Worm (Caenorhabditis elegans) whole organism, L2 larva: ENCODE measurements around the gene F14D7.14.

Experiments used
- C34F6.9 ChIP-seq: fragments of 150-350 bp; optimal IDR thresholded peaks from 2 replicates; lab custom pipeline; 2014; ENCODE audit warnings: missing biosample characterization, missing genetic modification characterization
- F13H6.1 ChIP-seq: sonication (generic microtip); optimal IDR thresholded peaks from 2 replicates; lab custom pipeline; 2016; ENCODE audit warnings: missing genetic modification characterization, missing compliant biosample characterization
- R02D3.7 ChIP-seq: fragments of 150-350 bp; optimal IDR thresholded peaks from 2 replicates; lab custom pipeline; 2014; ENCODE audit warnings: missing biosample characterization, missing genetic modification characterization
- Y55F3AM.14 ChIP-seq: fragments of 200-800 bp; sonication (Bioruptor generic); optimal IDR thresholded peaks from 2 replicates; lab custom pipeline; 2018; ENCODE audit warnings: mild to moderate bottlenecking, missing genetic modification characterization, missing compliant biosample characterization
- ZK546.5 ChIP-seq: sonication (generic microtip); optimal IDR thresholded peaks from 2 replicates; lab custom pipeline; 2017; ENCODE audit warnings: missing biosample characterization, missing genetic modification characterization
- aly-2 ChIP-seq: fragments of 150-350 bp; optimal IDR thresholded peaks from 2 replicates; lab custom pipeline; 2014; ENCODE audit warnings: missing biosample characterization, missing genetic modification characterization
- ama-1 ChIP-seq: fragments of 150-350 bp; optimal IDR thresholded peaks from 2 replicates; lab custom pipeline; 2018; ENCODE audit warnings: inconsistent platforms
- blmp-1 ChIP-seq: sonication (generic microtip); optimal IDR thresholded peaks from 2 replicates; lab custom pipeline; 2017; ENCODE audit warnings: missing genetic modification characterization, mild to moderate bottlenecking, missing compliant biosample characterization, antibody characterized with exemption, moderate library complexity; ENCODE audit not compliant: insufficient read depth
- crh-2 ChIP-seq: sonication (generic microtip); optimal IDR thresholded peaks from 2 replicates; lab custom pipeline; 2017; ENCODE audit warnings: missing biosample characterization, missing genetic modification characterization
- dmd-4 ChIP-seq: sonication (generic microtip); optimal IDR thresholded peaks from 2 replicates; lab custom pipeline; 2017; ENCODE audit warnings: missing biosample characterization, missing genetic modification characterization
- fos-1 ChIP-seq: fragments of 150-350 bp; optimal IDR thresholded peaks from 2 replicates; lab custom pipeline; 2014; ENCODE audit warnings: missing biosample characterization, missing genetic modification characterization
- gmeb-1 ChIP-seq: fragments of 150-350 bp; optimal IDR thresholded peaks from 2 replicates; lab custom pipeline; 2014; ENCODE audit warnings: missing biosample characterization, missing genetic modification characterization
- lin-13 ChIP-seq: fragments of 150-350 bp; optimal IDR thresholded peaks from 2 replicates; lab custom pipeline; 2014; ENCODE audit warnings: missing biosample characterization, missing genetic modification reagents, missing genetic modification characterization
- lin-39 ChIP-seq: fragments of 150-350 bp; optimal IDR thresholded peaks from 2 replicates; lab custom pipeline; 2014; ENCODE audit warnings: missing biosample characterization, missing genetic modification reagents, missing genetic modification characterization
- lsy-2 ChIP-seq, 2 experiments: fragments of 150-350 bp in 1 of 2; sonication (generic microtip) in 1 of 2; optimal IDR thresholded peaks; 2 replicates each; lab custom pipeline; 2014 to 2017; ENCODE audit warnings: missing biosample characterization in 2 of 2, missing genetic modification characterization in 2 of 2
- mab-5 ChIP-seq: fragments of 150-350 bp; optimal IDR thresholded peaks from 2 replicates; lab custom pipeline; 2014; ENCODE audit warnings: missing biosample characterization, missing genetic modification characterization
- mbf-1 ChIP-seq: sonication (generic microtip); optimal IDR thresholded peaks from 2 replicates; lab custom pipeline; 2017; ENCODE audit warnings: missing biosample characterization, missing genetic modification characterization
- nhr-10 ChIP-seq: sonication (generic microtip); optimal IDR thresholded peaks from 2 replicates; lab custom pipeline; 2017; ENCODE audit warnings: missing biosample characterization, missing genetic modification characterization
- nhr-11 ChIP-seq: fragments of 150-350 bp; optimal IDR thresholded peaks from 2 replicates; lab custom pipeline; 2014; ENCODE audit warnings: missing biosample characterization, missing genetic modification characterization
- nhr-12 ChIP-seq: fragments of 150-350 bp; optimal IDR thresholded peaks from 2 replicates; lab custom pipeline; 2014; ENCODE audit warnings: missing biosample characterization, missing genetic modification characterization
- nhr-129 ChIP-seq: fragments of 150-350 bp; optimal IDR thresholded peaks from 2 replicates; lab custom pipeline; 2014; ENCODE audit warnings: missing biosample characterization, missing genetic modification characterization
- nhr-21 ChIP-seq: fragments of 150-350 bp; optimal IDR thresholded peaks from 2 replicates; lab custom pipeline; 2014; ENCODE audit warnings: missing biosample characterization, missing genetic modification characterization
- nhr-23 ChIP-seq: fragments of 150-350 bp; optimal IDR thresholded peaks from 2 replicates; lab custom pipeline; 2014; ENCODE audit warnings: missing biosample characterization, missing genetic modification reagents, missing genetic modification characterization
- nhr-25 ChIP-seq: fragments of 150-350 bp; sonication (generic microtip); optimal IDR thresholded peaks from 3 replicates; lab custom pipeline; 2014; ENCODE audit warnings: missing biosample characterization, missing genetic modification characterization
- nhr-6 ChIP-seq: fragments of 150-350 bp; optimal IDR thresholded peaks from 2 replicates; lab custom pipeline; 2014; ENCODE audit warnings: missing biosample characterization, missing genetic modification characterization
- nhr-77 ChIP-seq: fragments of 150-350 bp; optimal IDR thresholded peaks from 2 replicates; lab custom pipeline; 2014; ENCODE audit warnings: missing biosample characterization, missing genetic modification characterization
- peb-1 ChIP-seq: fragments of 150-350 bp; optimal IDR thresholded peaks from 2 replicates; lab custom pipeline; 2014; ENCODE audit warnings: missing biosample characterization, missing genetic modification characterization
- sem-4 ChIP-seq: fragments of 150-350 bp; optimal IDR thresholded peaks from 2 replicates; lab custom pipeline; 2014; ENCODE audit warnings: missing biosample characterization, missing genetic modification reagents, missing genetic modification characterization
- skn-1 ChIP-seq: sonication (generic microtip); optimal IDR thresholded peaks from 2 replicates; lab custom pipeline; 2017; ENCODE audit warnings: missing biosample characterization, missing genetic modification characterization
- sma-3 ChIP-seq: sonication (generic microtip); optimal IDR thresholded peaks from 2 replicates; lab custom pipeline; 2016; ENCODE audit warnings: missing genetic modification reagents, missing genetic modification characterization, missing compliant biosample characterization
- sma-9 ChIP-seq, 2 experiments: fragments of 150-350 bp in 1 of 2; sonication (generic microtip) in 1 of 2; optimal IDR thresholded peaks; 2 replicates each; lab custom pipeline; 2014 to 2016; ENCODE audit warnings: missing genetic modification characterization in 2 of 2, mild to moderate bottlenecking in 1 of 2, missing biosample characterization in 1 of 2, missing compliant biosample characterization in 1 of 2, missing genetic modification reagents in 1 of 2, moderate library complexity in 1 of 2
- snpc-4 ChIP-seq: fragments of 150-350 bp; optimal IDR thresholded peaks from 2 replicates; lab custom pipeline; 2014; ENCODE audit warnings: missing biosample characterization, missing genetic modification characterization
- unc-55 ChIP-seq: fragments of 150-350 bp; sonication (generic microtip); optimal IDR thresholded peaks from 3 replicates; lab custom pipeline; 2014; ENCODE audit warnings: missing biosample characterization, missing genetic modification reagents, missing genetic modification characterization
- unc-62 ChIP-seq: fragments of 150-350 bp; optimal IDR thresholded peaks from 2 replicates; lab custom pipeline; 2014; ENCODE audit warnings: missing biosample characterization, missing genetic modification reagents, missing genetic modification characterization
- zag-1 ChIP-seq: fragments of 150-350 bp; optimal IDR thresholded peaks from 2 replicates; lab custom pipeline; 2014; ENCODE audit warnings: missing biosample characterization, missing genetic modification characterization
- ztf-1 ChIP-seq: fragments of 200-800 bp; sonication (Bioruptor generic); conservative IDR thresholded peaks from 2 replicates; pipeline ENCODE4 v1.3.6; 2022; ENCODE audit warnings: missing genetic modification characterization, missing compliant biosample characterization
- ztf-11 ChIP-seq: sonication (generic microtip); optimal IDR thresholded peaks from 2 replicates; lab custom pipeline; 2017; ENCODE audit warnings: missing biosample characterization, missing genetic modification characterization

Gene F14D7.14

ce11 chrV:14317621-14318020, 7.9 kb downstream of the F14D7.14 start:
- TF ChIP-seq R02D3.7 (tag; lab: Kevin White, UChicago) (no peak), unc-55 (no peak), ZK546.5 (no peak), blmp-1 (tag; lab: Kevin White, UChicago) (no peak), dmd-4 (tag; lab: Kevin White, UChicago) (no peak), lsy-2 (tag; optimal IDR thresholded peaks at IDR 0.05; lab: Kevin White, UChicago) (no peak), nhr-21 (tag; lab: Kevin White, UChicago) (no peak), aly-2 (no peak), fos-1 (tag; lab: Kevin White, UChicago) (no peak), peb-1 (no peak), sma-3 (GFP tag; lab: Kevin White, UChicago) (no peak), sma-9 (GFP tag; optimal IDR thresholded peaks at IDR 0.05; lab: Kevin White, UChicago) (no peak), sma-9 (tag; optimal IDR thresholded peaks at IDR 0.05; lab: Kevin White, UChicago) (no peak), nhr-23 (tag; lab: Kevin White, UChicago) (no peak), mbf-1 (tag; lab: Kevin White, UChicago) (no peak), nhr-11 (tag; lab: Kevin White, UChicago) (no peak), nhr-77 (tag; lab: Kevin White, UChicago) (no peak), nhr-12 (no peak)

ce11 chrV:14319101-14319781, 9.5 kb downstream of the F14D7.14 start, which contains the start of gene F47B8.13:
TSS of gene F47B8.13 (minus strand) at chrV:14319731.
- TF ChIP-seq nhr-10 (tag; lab: Kevin White, UChicago): no peak
- TF ChIP-seq zag-1 (tag; lab: Kevin White, UChicago): no peak
- TF ChIP-seq nhr-6 (tag; lab: Kevin White, UChicago): no peak
- TF ChIP-seq sem-4: no peak
- TF ChIP-seq ztf-11 (tag; lab: Kevin White, UChicago): no peak
- no peak for TF ChIP-seq lsy-2 (tag; optimal IDR thresholded peaks at IDR 0.05; lab: Kevin White, UChicago)

- TF ChIP-seq C34F6.9 (tag; lab: Kevin White, UChicago) (no peak), nhr-129 (tag; lab: Kevin White, UChicago) (no peak), nhr-77 (tag; lab: Kevin White, UChicago) (no peak), mab-5 (tag; lab: Kevin White, UChicago) (no peak), nhr-12 (no peak), fos-1 (tag; lab: Kevin White, UChicago) (no peak), blmp-1 (tag; lab: Kevin White, UChicago) (no peak), nhr-6 (tag; lab: Kevin White, UChicago) (no peak), nhr-11 (tag; lab: Kevin White, UChicago) (no peak)
These were observed 10.5 kb downstream of the F14D7.14 start, which contains the start of gene F47B8.14 for ce11 chrV:14320246-14320645. TSS of gene F47B8.14 (plus strand) at chrV:14320546.

- TF ChIP-seq crh-2: no peak
- no peak for TF ChIP-seq mbf-1 (tag; lab: Kevin White, UChicago)
- TF ChIP-seq nhr-11 (tag; lab: Kevin White, UChicago): no peak
- no peak for TF ChIP-seq unc-62
- TF ChIP-seq Y55F3AM.14 (GFP tag; lab: Kevin White, UChicago): peak; percentile 11
- TF ChIP-seq, all 48 proteins: peak for 1
These were observed 11.1 kb downstream of the F14D7.14 start for ce11 chrV:14320730-14321319.

ce11 chrV:14322743-14323142, 13.0 kb downstream of the F14D7.14 start, which contains the start of gene F47B8.3:
TSS of gene F47B8.3 (minus strand) at chrV:14323003.
- peak; percentile 27 for TF ChIP-seq sma-9 (GFP tag; optimal IDR thresholded peaks at IDR 0.05; lab: Kevin White, UChicago)
- TF ChIP-seq sma-9 (tag; optimal IDR thresholded peaks at IDR 0.05; lab: Kevin White, UChicago): no peak
- peak; percentile 59 for TF ChIP-seq ama-1 (lab: Kevin White, UChicago)
- TF ChIP-seq nhr-25: peak; percentile 1
- no peak for TF ChIP-seq skn-1 (tag; lab: Kevin White, UChicago)
- TF ChIP-seq crh-2: peak; percentile 56
- TF ChIP-seq lsy-2 (tag; optimal IDR thresholded peaks at IDR 0.05; lab: Kevin White, UChicago): peak in 1 of 2 experiments; percentile 62
- peak; percentile 15 for TF ChIP-seq F13H6.1
- TF ChIP-seq C34F6.9 (tag; lab: Kevin White, UChicago): peak; percentile 83
- TF ChIP-seq lin-13 (GFP tag; lab: Kevin White, UChicago): peak; percentile 25
- TF ChIP-seq unc-55: peak; percentile 62
- peak; percentile 65 for TF ChIP-seq nhr-129 (tag; lab: Kevin White, UChicago)
- peak; percentile 23 for TF ChIP-seq gmeb-1
- no peak for TF ChIP-seq lin-39
- TF ChIP-seq sem-4: peak; percentile 25
- TF ChIP-seq nhr-6 (tag; lab: Kevin White, UChicago): no peak
- TF ChIP-seq fos-1 (tag; lab: Kevin White, UChicago): peak; percentile 1
- no peak for TF ChIP-seq ztf-1 (GFP tag; lab: Robert Waterston, UW)
- TF ChIP-seq snpc-4 (tag; lab: Kevin White, UChicago): peak; percentile 46
- TF ChIP-seq, all 48 proteins: peak for 14
